Worm (Caenorhabditis elegans) whole organism, early embryonic: ENCODE data around the gene ZK1098.11.

Source experiments
- B0310.2 ChIP-seq: sonication (generic microtip); optimal IDR thresholded peaks from 2 replicates; lab custom pipeline; 2016; ENCODE audit warnings: mild to moderate bottlenecking, missing genetic modification characterization, missing compliant biosample characterization
- F13C5.2 ChIP-seq: sonication (generic microtip); optimal IDR thresholded peaks from 2 replicates; lab custom pipeline; 2017; ENCODE audit warnings: mild to moderate bottlenecking, missing genetic modification characterization, inconsistent platforms, missing compliant biosample characterization
- aly-1 ChIP-seq: sonication (generic microtip); optimal IDR thresholded peaks from 2 replicates; lab custom pipeline; 2016; ENCODE audit warnings: missing genetic modification characterization, missing compliant biosample characterization
- ama-1 ChIP-seq: fragments of 150-350 bp; optimal IDR thresholded peaks from 2 replicates; lab custom pipeline; 2014
- ceh-13 ChIP-seq: fragments of 200-800 bp; sonication (Bioruptor generic); optimal IDR thresholded peaks from 2 replicates; lab custom pipeline; 2018; ENCODE audit warnings: mild to moderate bottlenecking, missing genetic modification characterization, missing compliant biosample characterization
- ceh-36 ChIP-seq: sonication (generic microtip); optimal IDR thresholded peaks from 2 replicates; lab custom pipeline; 2016; ENCODE audit warnings: missing genetic modification characterization, inconsistent platforms, missing compliant biosample characterization
- ets-7 ChIP-seq: sonication (generic microtip); optimal IDR thresholded peaks from 2 replicates; lab custom pipeline; 2016; ENCODE audit warnings: missing genotype, missing genetic modification characterization, missing compliant biosample characterization
- flt-1 ChIP-seq: fragments of 200-800 bp; sonication (Bioruptor generic); IDR thresholded peaks from 2 replicates; pipeline ENCODE4 v1.3.6; 2022; ENCODE audit warnings: missing genetic modification characterization, missing compliant biosample characterization
- hmbx-1 ChIP-seq: sonication (generic microtip); optimal IDR thresholded peaks from 2 replicates; lab custom pipeline; 2016; ENCODE audit warnings: mild to moderate bottlenecking, missing genetic modification characterization, missing compliant biosample characterization
- hmg-4 ChIP-seq: fragments of 200-800 bp; sonication (Bioruptor generic); optimal IDR thresholded peaks from 2 replicates; lab custom pipeline; 2018; ENCODE audit warnings: mild to moderate bottlenecking, missing genetic modification characterization, missing compliant biosample characterization
- hnd-1 ChIP-seq: sonication (generic microtip); optimal IDR thresholded peaks from 2 replicates; lab custom pipeline; 2016; ENCODE audit warnings: missing genetic modification characterization, missing compliant biosample characterization
- pes-1 ChIP-seq: fragments of 200-800 bp; sonication (Bioruptor generic); IDR thresholded peaks from 2 replicates; pipeline ENCODE4 v1.3.6; 2022; ENCODE audit warnings: missing genetic modification reagents, missing genetic modification characterization, missing compliant biosample characterization
- scrt-1 ChIP-seq: fragments of 200-800 bp; sonication (Bioruptor generic); IDR thresholded peaks from 2 replicates; pipeline ENCODE4 v1.3.6; 2022; ENCODE audit warnings: missing genetic modification characterization, missing compliant biosample characterization
- sea-1 ChIP-seq: fragments of 200-800 bp; sonication (Bioruptor generic); conservative IDR thresholded peaks from 2 replicates; pipeline ENCODE4 v1.3.6; 2022; ENCODE audit warnings: missing genetic modification characterization, missing compliant biosample characterization
- tbx-11 ChIP-seq: fragments of 200-800 bp; sonication (Bioruptor generic); IDR thresholded peaks from 2 replicates; pipeline ENCODE4 v1.3.6; 2022; ENCODE audit warnings: missing genetic modification characterization, missing compliant biosample characterization
- tbx-37 ChIP-seq: fragments of 200-800 bp; sonication (Bioruptor generic); conservative IDR thresholded peaks from 2 replicates; pipeline ENCODE4 v1.3.6; 2022; ENCODE audit warnings: missing genetic modification reagents, missing genetic modification characterization, missing compliant biosample characterization
- tra-4 ChIP-seq: sonication (generic microtip); optimal IDR thresholded peaks from 2 replicates; lab custom pipeline; 2017; ENCODE audit warnings: missing genetic modification characterization, missing compliant biosample characterization

Gene ZK1098.11

ce11 chrIII:9521410-9522090 lies 34.9 kb upstream of the ZK1098.11 start, which contains the start of the genes clu-1 and prp-40:
Gene clu-1, minus strand, starts transcription at chrIII:9521460.
Gene prp-40, plus strand, starts transcription at chrIII:9522075.
- TF ChIP-seq hnd-1 (tag; lab: Kevin White, UChicago) (no peak), ceh-36 (tag; lab: Kevin White, UChicago) (no peak), flt-1 (no peak), aly-1 (tag; lab: Kevin White, UChicago) (no peak), scrt-1 (GFP tag; lab: Robert Waterston, UW) (no peak), hmbx-1 (tag; lab: Kevin White, UChicago) (no peak), tbx-11 (GFP tag; lab: Robert Waterston, UW) (no peak), pes-1 (no peak), tbx-37 (GFP tag; lab: Robert Waterston, UW) (0 out of 2 replicates have a peak, but pooled peaks have one; percentile 13), ceh-13 (no peak), sea-1 (GFP tag; lab: Robert Waterston, UW) (no peak), ets-7 (tag; lab: Kevin White, UChicago) (no peak), B0310.2 (no peak), F13C5.2 (peak; percentile 36), hmg-4 (peak; percentile 37), ama-1 (lab: Kevin White, UChicago) (no peak)

DNA sequence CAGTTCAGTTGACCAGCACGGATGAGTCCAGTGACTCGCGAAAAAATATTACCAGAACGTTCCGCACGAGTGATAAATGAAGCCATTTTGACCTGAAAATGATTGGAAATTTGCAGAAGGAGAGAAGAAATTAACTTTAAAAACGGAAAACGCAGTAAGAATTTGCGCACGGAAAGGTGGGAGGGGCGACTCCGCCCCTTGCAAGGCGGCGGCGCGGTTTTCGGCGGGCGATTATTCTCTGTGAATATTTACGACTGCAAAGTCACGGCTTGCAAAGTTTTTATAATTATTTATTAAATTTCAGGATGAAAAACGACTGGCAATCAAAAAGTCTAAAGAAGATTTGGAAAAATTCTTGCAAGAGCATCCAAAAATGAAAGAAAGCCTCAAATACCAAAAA lies 32.8 kb upstream of the ZK1098.11 start, which contains the start of gene mrps-23:
mrps-23 (minus strand) TSS at position 92 of the 400 bp plus-strand sequence.
- peak; percentile 7 for TF ChIP-seq hmg-4
- TF ChIP-seq tbx-37 (GFP tag; lab: Robert Waterston, UW), result no peak
- TF ChIP-seq flt-1, result no peak

- TF ChIP-seq hnd-1 (tag; lab: Kevin White, UChicago), result no peak
- TF ChIP-seq pes-1, result no peak
These were observed 31.1 kb upstream of the ZK1098.11 start, which contains the start of gene trpp-3 for ce11 chrIII:9525252-9525651. Gene trpp-3, plus strand, starts transcription at chrIII:9525552.

ce11 chrIII:9526851-9527250 lies 29.5 kb upstream of the ZK1098.11 start, which contains the start of gene ZK1098.6:
Gene ZK1098.6, plus strand, starts transcription at chrIII:9527151.
- no peak for TF ChIP-seq tbx-11 (GFP tag; lab: Robert Waterston, UW)
- no peak for TF ChIP-seq scrt-1 (GFP tag; lab: Robert Waterston, UW)
- no peak for TF ChIP-seq tbx-37 (GFP tag; lab: Robert Waterston, UW)
- no peak for TF ChIP-seq hmbx-1 (tag; lab: Kevin White, UChicago)
- TF ChIP-seq pes-1, result no peak
- no peak for TF ChIP-seq ama-1 (lab: Kevin White, UChicago)
- TF ChIP-seq tra-4 (tag; lab: Kevin White, UChicago), result no peak
- TF ChIP-seq flt-1, result no peak
- TF ChIP-seq aly-1 (tag; lab: Kevin White, UChicago), result no peak

- TF ChIP-seq hmbx-1 (tag; lab: Kevin White, UChicago) (no peak), hnd-1 (tag; lab: Kevin White, UChicago) (no peak), hmg-4 (no peak), tbx-11 (GFP tag; lab: Robert Waterston, UW) (no peak), ets-7 (tag; lab: Kevin White, UChicago) (no peak), pes-1 (no peak), tbx-37 (GFP tag; lab: Robert Waterston, UW) (no peak), F13C5.2 (no peak), ceh-36 (tag; lab: Kevin White, UChicago) (no peak), flt-1 (no peak), aly-1 (tag; lab: Kevin White, UChicago) (no peak), B0310.2 (no peak), scrt-1 (GFP tag; lab: Robert Waterston, UW) (no peak), ama-1 (lab: Kevin White, UChicago) (no peak), sea-1 (GFP tag; lab: Robert Waterston, UW) (no peak), tra-4 (tag; lab: Kevin White, UChicago) (no peak)
These were observed 27.6 kb upstream of the ZK1098.11 start, which contains the start of gene ZK1098.2 for ce11 chrIII:9528824-9529223. Gene ZK1098.2, plus strand, starts transcription at chrIII:9529159.

- no peak for TF ChIP-seq ceh-36 (tag; lab: Kevin White, UChicago)
- no peak for TF ChIP-seq B0310.2
- no peak for TF ChIP-seq flt-1
- TF ChIP-seq tbx-11 (GFP tag; lab: Robert Waterston, UW), result no peak
- TF ChIP-seq F13C5.2, result no peak
- no peak for TF ChIP-seq ets-7 (tag; lab: Kevin White, UChicago)
- no peak for TF ChIP-seq ama-1 (lab: Kevin White, UChicago)
- TF ChIP-seq hmbx-1 (tag; lab: Kevin White, UChicago), result no peak
- no peak for TF ChIP-seq tra-4 (tag; lab: Kevin White, UChicago)
- no peak for TF ChIP-seq aly-1 (tag; lab: Kevin White, UChicago)
- TF ChIP-seq scrt-1 (GFP tag; lab: Robert Waterston, UW), result no peak
- TF ChIP-seq hmg-4, result no peak
- TF ChIP-seq pes-1, result no peak
- TF ChIP-seq hnd-1 (tag; lab: Kevin White, UChicago), result no peak
- TF ChIP-seq sea-1 (GFP tag; lab: Robert Waterston, UW), result no peak
These were observed 17.7 kb upstream of the ZK1098.11 start, which contains the start of gene ZK1098.3 for ce11 chrIII:9538655-9539155. Gene ZK1098.3, minus strand, starts transcription at chrIII:9538705.

ce11 chrIII:9542280-9542679 lies 14.1 kb upstream of the ZK1098.11 start, which contains the start of gene mut-7:
Gene mut-7, minus strand, starts transcription at chrIII:9542380.
- TF ChIP-seq hmbx-1 (tag; lab: Kevin White, UChicago) (no peak), sea-1 (GFP tag; lab: Robert Waterston, UW) (no peak), aly-1 (tag; lab: Kevin White, UChicago) (no peak), tbx-37 (GFP tag; lab: Robert Waterston, UW) (no peak), F13C5.2 (no peak), B0310.2 (no peak)
